Worm (Caenorhabditis elegans) whole organism, early embryonic: Measurements from ENCODE around the gene F14D7.1.

Experiments
- F13C5.2 ChIP-seq: sonication (generic microtip); optimal IDR thresholded peaks from 2 replicates; lab custom pipeline; 2017; ENCODE audit warnings: mild to moderate bottlenecking, missing genetic modification characterization, inconsistent platforms, missing compliant biosample characterization
- aly-1 ChIP-seq: sonication (generic microtip); optimal IDR thresholded peaks from 2 replicates; lab custom pipeline; 2016; ENCODE audit warnings: missing genetic modification characterization, missing compliant biosample characterization
- ama-1 ChIP-seq: fragments of 150-350 bp; optimal IDR thresholded peaks from 2 replicates; lab custom pipeline; 2014
- ceh-13 ChIP-seq: fragments of 200-800 bp; sonication (Bioruptor generic); optimal IDR thresholded peaks from 2 replicates; lab custom pipeline; 2018; ENCODE audit warnings: mild to moderate bottlenecking, missing genetic modification characterization, missing compliant biosample characterization
- ets-7 ChIP-seq: sonication (generic microtip); optimal IDR thresholded peaks from 2 replicates; lab custom pipeline; 2016; ENCODE audit warnings: missing genotype, missing genetic modification characterization, missing compliant biosample characterization
- flt-1 ChIP-seq: fragments of 200-800 bp; sonication (Bioruptor generic); IDR thresholded peaks from 2 replicates; pipeline ENCODE4 v1.3.6; 2022; ENCODE audit warnings: missing genetic modification characterization, missing compliant biosample characterization
- hmbx-1 ChIP-seq: sonication (generic microtip); optimal IDR thresholded peaks from 2 replicates; lab custom pipeline; 2016; ENCODE audit warnings: mild to moderate bottlenecking, missing genetic modification characterization, missing compliant biosample characterization
- hmg-4 ChIP-seq: fragments of 200-800 bp; sonication (Bioruptor generic); optimal IDR thresholded peaks from 2 replicates; lab custom pipeline; 2018; ENCODE audit warnings: mild to moderate bottlenecking, missing genetic modification characterization, missing compliant biosample characterization
- pes-1 ChIP-seq: fragments of 200-800 bp; sonication (Bioruptor generic); IDR thresholded peaks from 2 replicates; pipeline ENCODE4 v1.3.6; 2022; ENCODE audit warnings: missing genetic modification reagents, missing genetic modification characterization, missing compliant biosample characterization
- tra-4 ChIP-seq: sonication (generic microtip); optimal IDR thresholded peaks from 2 replicates; lab custom pipeline; 2017; ENCODE audit warnings: missing genetic modification characterization, missing compliant biosample characterization

ce11 chrV:14317204-14317603 is 27.9 kb upstream of the F14D7.1 start:
- no peak for TF ChIP-seq ceh-13 (GFP tag; lab: Kevin White, UChicago)
- TF ChIP-seq ama-1 (lab: Kevin White, UChicago) = no peak
- no peak for TF ChIP-seq pes-1
- no peak for TF ChIP-seq hmbx-1
- no peak for TF ChIP-seq flt-1 (GFP tag; lab: Robert Waterston, UW)
- TF ChIP-seq ets-7 (tag; lab: Kevin White, UChicago) = no peak
- TF ChIP-seq F13C5.2 = no peak
- no peak for TF ChIP-seq hmg-4
- no peak for TF ChIP-seq tra-4 (tag; lab: Kevin White, UChicago)
- TF ChIP-seq aly-1 (tag; lab: Kevin White, UChicago) = no peak
